Worm (Caenorhabditis elegans) whole organism, L1 larva: Measurements from ENCODE around the gene F20G2.5.

Source experiments
- ama-1 ChIP-seq: fragments of 150-350 bp; optimal IDR thresholded peaks from 2 replicates; lab custom pipeline; 2014
- ceh-82 ChIP-seq, 3 experiments: fragments of 150-350 bp in 1 of 3; sonication (generic microtip) in 2 of 3; optimal IDR thresholded peaks; 2 replicates each; lab custom pipeline; 2014 to 2017; ENCODE audit warnings: missing biosample characterization in 3 of 3, missing genetic modification characterization in 3 of 3
- ces-1 ChIP-seq: fragments of 150-350 bp; optimal IDR thresholded peaks from 2 replicates; lab custom pipeline; 2014; ENCODE audit warnings: missing biosample characterization, missing genetic modification reagents, missing genetic modification characterization
- efl-1 ChIP-seq, 4 experiments: fragments of 150-350 bp; optimal IDR thresholded peaks in 3 of 4; peaks in 1 of 4; 1 replicate in 1 of 4; 2 replicates in 3 of 4; lab custom pipeline; 2014; ENCODE audit warnings: missing biosample characterization in 2 of 4, missing genetic modification characterization in 2 of 4, missing genetic modification reagents in 2 of 4
- egl-27 ChIP-seq, 2 experiments: fragments of 150-350 bp in 1 of 2; sonication (generic microtip); optimal IDR thresholded peaks; 3 replicates each; lab custom pipeline; 2017 to 2018; ENCODE audit warnings: missing biosample characterization in 2 of 2, missing genetic modification characterization in 2 of 2, missing genetic modification reagents in 2 of 2
- fkh-10 ChIP-seq: sonication (generic microtip); optimal IDR thresholded peaks from 2 replicates; lab custom pipeline; 2017; ENCODE audit warnings: missing biosample characterization, missing genetic modification reagents, missing genetic modification characterization
- fkh-8 ChIP-seq: sonication (generic microtip); optimal IDR thresholded peaks from 2 replicates; lab custom pipeline; 2016; ENCODE audit warnings: mild to moderate bottlenecking, missing genetic modification characterization, missing compliant biosample characterization
- nhr-237 ChIP-seq: fragments of 150-350 bp; optimal IDR thresholded peaks from 2 replicates; lab custom pipeline; 2014; ENCODE audit warnings: missing biosample characterization, missing genetic modification characterization
- nhr-28 ChIP-seq: fragments of 150-350 bp; optimal IDR thresholded peaks from 2 replicates; lab custom pipeline; 2014; ENCODE audit warnings: missing biosample characterization, missing genetic modification characterization
- rnt-1 ChIP-seq: sonication (generic microtip); optimal IDR thresholded peaks from 2 replicates; lab custom pipeline; 2016; ENCODE audit warnings: mild to moderate bottlenecking, missing genetic modification characterization, moderate library complexity, missing compliant biosample characterization
- ztf-4 ChIP-seq: fragments of 150-350 bp; optimal IDR thresholded peaks from 2 replicates; lab custom pipeline; 2014; ENCODE audit warnings: missing biosample characterization, missing genetic modification characterization

DNA sequence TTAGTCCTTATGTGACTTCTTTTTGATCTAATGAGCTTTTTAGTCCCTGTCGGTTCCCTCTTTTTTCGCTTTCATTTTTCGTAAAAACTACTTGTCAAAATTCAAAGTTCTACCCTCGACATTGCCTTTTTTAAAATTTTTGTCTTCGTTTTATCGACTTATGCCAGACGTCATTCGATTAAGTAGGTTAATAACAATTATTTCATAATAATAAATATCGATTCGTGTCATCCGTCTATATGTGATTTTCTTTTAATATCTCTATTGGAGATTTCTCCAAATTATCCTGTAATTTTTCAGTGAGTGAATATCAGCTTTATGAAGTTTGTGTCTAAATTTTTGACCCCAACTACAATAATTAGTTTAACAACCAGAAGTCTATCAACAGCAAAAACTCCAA is 51.4 kb downstream of the F20G2.5 start, which contains the start of gene hpo-31:
- TF ChIP-seq nhr-28 (tag; lab: Kevin White, UChicago) (no peak), fkh-8 (tag; lab: Kevin White, UChicago) (no peak), efl-1 (optimal IDR thresholded peaks at IDR 0.05; lab: Kevin White, UChicago) (no peak), efl-1 (GFP tag; optimal IDR thresholded peaks at IDR 0.05 in 1 of 2; lab: Kevin White, UChicago) (no peak), egl-27 (tag; optimal IDR thresholded peaks at IDR 0.05; lab: Kevin White, UChicago) (no peak), nhr-237 (tag; lab: Kevin White, UChicago) (no peak), ceh-82 (tag; optimal IDR thresholded peaks at IDR 0.05; lab: Kevin White, UChicago) (no peak), ces-1 (GFP tag; lab: Kevin White, UChicago) (no peak), ama-1 (lab: Kevin White, UChicago) (no peak), ztf-4 (tag; lab: Kevin White, UChicago) (no peak), rnt-1 (tag; lab: Kevin White, UChicago) (no peak), fkh-10 (GFP tag; lab: Kevin White, UChicago) (no peak)
